Fruit fly (Drosophila melanogaster) whole organism, embryonic: ENCODE measurements around the gene Nf-YA.

Experiments
- Ada2b ChIP-seq: fragments of 200-800 bp; sonication (Bioruptor generic); IDR thresholded peaks from 2 replicates; pipeline ENCODE4 v1.3.6; 2022; ENCODE audit warnings: missing biosample characterization, missing genetic modification characterization
- CG11560 ChIP-seq: fragments of 200-800 bp; sonication (Bioruptor generic); IDR thresholded peaks from 3 replicates; pipeline ENCODE4 v1.3.6; 2022; ENCODE audit warnings: missing biosample characterization, missing genetic modification characterization
- CG14710 ChIP-seq: fragments of 200-800 bp; sonication (Bioruptor generic); optimal IDR thresholded peaks from 3 replicates; lab custom pipeline; 2019; ENCODE audit warnings: missing biosample characterization, mild to moderate bottlenecking, missing genetic modification characterization, moderate library complexity
- CG16779 ChIP-seq: fragments of 200-800 bp; sonication (Bioruptor generic); IDR thresholded peaks from 2 replicates; pipeline ENCODE4 v1.3.6; 2022; ENCODE audit warnings: missing biosample characterization, missing genetic modification characterization
- CG16863 ChIP-seq: fragments of 200-800 bp; sonication (Bioruptor generic); optimal IDR thresholded peaks from 3 replicates; lab custom pipeline; 2016; ENCODE audit warnings: missing biosample characterization, missing genetic modification characterization
- CG17328 ChIP-seq: fragments of 200-800 bp; sonication (Bioruptor generic); IDR thresholded peaks from 2 replicates; pipeline ENCODE4 v1.3.6; 2022; ENCODE audit warnings: missing biosample characterization, missing genetic modification characterization
- CG1792 ChIP-seq: fragments of 200-800 bp; sonication (Bioruptor generic); optimal IDR thresholded peaks from 2 replicates; lab custom pipeline; 2016; ENCODE audit warnings: missing biosample characterization, missing genetic modification characterization
- CG18599 ChIP-seq: fragments of 200-800 bp; sonication (Bioruptor generic); optimal IDR thresholded peaks from 3 replicates; lab custom pipeline; 2017; ENCODE audit warnings: missing biosample characterization, missing genetic modification characterization, mild to moderate bottlenecking, moderate library complexity, missing genetic modification reagents
- CG2116 ChIP-seq: fragments of 200-800 bp; sonication (Bioruptor generic); optimal IDR thresholded peaks from 3 replicates; lab custom pipeline; 2018; ENCODE audit warnings: missing biosample characterization, mild to moderate bottlenecking, missing genetic modification characterization
- CG2889 ChIP-seq: fragments of 200-800 bp; sonication (Bioruptor generic); IDR thresholded peaks from 3 replicates; pipeline ENCODE4 v1.3.6; 2022; ENCODE audit warnings: missing biosample characterization, missing genetic modification characterization
- CG31365 ChIP-seq: fragments of 200-800 bp; sonication (Bioruptor generic); optimal IDR thresholded peaks from 2 replicates; lab custom pipeline; 2018; ENCODE audit warnings: missing biosample characterization, mild to moderate bottlenecking, missing genetic modification characterization
- CG3281 ChIP-seq: fragments of 200-800 bp; sonication (Bioruptor generic); optimal IDR thresholded peaks from 3 replicates; lab custom pipeline; 2017; ENCODE audit warnings: missing biosample characterization, mild to moderate bottlenecking, missing genetic modification characterization
- CG3726 ChIP-seq: fragments of 200-800 bp; sonication (Bioruptor generic); IDR thresholded peaks from 3 replicates; pipeline ENCODE4, ENCODE4 v1.3.6; 2022; ENCODE audit warnings: missing biosample characterization, missing genetic modification characterization
- CG42726 ChIP-seq: fragments of 200-800 bp; sonication (Bioruptor generic); IDR thresholded peaks from 2 replicates; pipeline ENCODE4 v1.3.6; 2022; ENCODE audit warnings: missing biosample characterization, missing genetic modification characterization; ENCODE audit not compliant: partially characterized antibody
- CG4360 ChIP-seq: fragments of 200-800 bp; sonication (Bioruptor generic); IDR thresholded peaks from 2 replicates; pipeline ENCODE4 v1.3.6; 2022; ENCODE audit warnings: missing biosample characterization, missing genetic modification characterization
- CG4730 ChIP-seq: fragments of 200-800 bp; sonication (Bioruptor generic); IDR thresholded peaks from 2 replicates; pipeline ENCODE4 v1.3.6; 2022; ENCODE audit warnings: missing biosample characterization, missing genetic modification characterization
- CG7357 ChIP-seq: fragments of 200-800 bp; sonication (Bioruptor generic); IDR thresholded peaks from 3 replicates; pipeline ENCODE4 v1.3.6; 2022; ENCODE audit warnings: missing biosample characterization, missing genetic modification characterization
- CG7839 ChIP-seq: fragments of 200-800 bp; sonication (Bioruptor generic); optimal IDR thresholded peaks from 3 replicates; lab custom pipeline; 2018; ENCODE audit warnings: missing biosample characterization, mild to moderate bottlenecking, missing genetic modification characterization, moderate library complexity
- CG7928 ChIP-seq: fragments of 200-800 bp; sonication (Bioruptor generic); optimal IDR thresholded peaks from 2 replicates; lab custom pipeline; 2017; ENCODE audit warnings: missing biosample characterization, mild to moderate bottlenecking, missing genetic modification characterization
- CG8478 ChIP-seq: fragments of >200 bp; optimal IDR thresholded peaks from 2 replicates; lab custom pipeline; 2018
- CG9932 ChIP-seq: fragments of 200-800 bp; sonication (Bioruptor generic); IDR thresholded peaks from 2 replicates; pipeline ENCODE4 v1.3.6; 2022; ENCODE audit warnings: missing biosample characterization, missing genetic modification characterization
- Dbx ChIP-seq: fragments of 200-800 bp; sonication (Bioruptor generic); IDR thresholded peaks from 3 replicates; pipeline ENCODE4 v1.3.6; 2022; ENCODE audit warnings: missing biosample characterization, missing genetic modification characterization
- Doc3 ChIP-seq: fragments of 200-800 bp; sonication (Bioruptor generic); IDR thresholded peaks from 3 replicates; pipeline ENCODE4 v1.3.6; 2022; ENCODE audit warnings: missing biosample characterization, missing genetic modification characterization; ENCODE audit not compliant: partially characterized antibody
- Fer1 ChIP-seq: fragments of 200-800 bp; sonication (Bioruptor generic); optimal IDR thresholded peaks from 2 replicates; lab custom pipeline; 2017; ENCODE audit warnings: missing biosample characterization, mild to moderate bottlenecking, missing genetic modification characterization
- Fer2 ChIP-seq: fragments of 200-800 bp; sonication (Bioruptor generic); optimal IDR thresholded peaks from 2 replicates; lab custom pipeline; 2018; ENCODE audit warnings: missing biosample characterization, mild to moderate bottlenecking, missing genetic modification characterization, moderate library complexity
- Hr78 ChIP-seq, 2 experiments: fragments of 200-800 bp in 1 of 2; fragments of >200 bp in 1 of 2; sonication (Bioruptor generic) in 1 of 2; optimal IDR thresholded peaks; 2 replicates each; lab custom pipeline; 2017 to 2019; ENCODE audit warnings: missing biosample characterization in 2 of 2, missing genetic modification characterization in 2 of 2, mild to moderate bottlenecking in 1 of 2, moderate library complexity in 1 of 2
- Kr ChIP-seq: fragments of 200-800 bp; sonication (Bioruptor generic); optimal IDR thresholded peaks from 2 replicates; lab custom pipeline; 2017; ENCODE audit warnings: missing biosample characterization, mild to moderate bottlenecking, missing genetic modification characterization
- Lpt ChIP-seq: fragments of >200 bp; optimal IDR thresholded peaks from 2 replicates; lab custom pipeline; 2018; ENCODE audit warnings: missing biosample characterization, missing genetic modification characterization
- MBD-R2 ChIP-seq: fragments of 200-800 bp; sonication (Bioruptor generic); IDR thresholded peaks from 2 replicates; pipeline ENCODE4 v1.3.6; 2022; ENCODE audit warnings: missing biosample characterization, missing genetic modification characterization
- NFAT ChIP-seq: fragments of 200-800 bp; sonication (Bioruptor generic); IDR thresholded peaks from 2 replicates; pipeline ENCODE4 v1.3.6; 2022; ENCODE audit warnings: missing biosample characterization, missing genetic modification characterization
- NK7.1 ChIP-seq: fragments of 200-800 bp; sonication (Bioruptor generic); optimal IDR thresholded peaks from 3 replicates; lab custom pipeline; 2016; ENCODE audit warnings: missing biosample characterization, missing genetic modification characterization
- Neu2 ChIP-seq: fragments of 200-800 bp; sonication (Bioruptor generic); optimal IDR thresholded peaks from 3 replicates; lab custom pipeline; 2016; ENCODE audit warnings: missing biosample characterization, missing genetic modification characterization, borderline replicate concordance
- Side ChIP-seq: fragments of 200-800 bp; sonication (Bioruptor generic); optimal IDR thresholded peaks from 2 replicates; lab custom pipeline; 2016; ENCODE audit warnings: missing biosample characterization, missing genetic modification characterization
- Sin3A ChIP-seq: fragments of >200 bp; optimal IDR thresholded peaks from 2 replicates; lab custom pipeline; 2018
- ac ChIP-seq: fragments of 200-800 bp; sonication (Bioruptor generic); optimal IDR thresholded peaks from 3 replicates; lab custom pipeline; 2017; ENCODE audit warnings: missing biosample characterization, mild to moderate bottlenecking, missing genetic modification characterization
- bsh ChIP-seq, 2 experiments: fragments of 200-800 bp; sonication (Bioruptor generic); optimal IDR thresholded peaks; 2 replicates each; lab custom pipeline; 2017 to 2018; ENCODE audit warnings: mild to moderate bottlenecking in 2 of 2, missing biosample characterization in 2 of 2, missing genetic modification characterization in 2 of 2, moderate library complexity in 1 of 2
- croc ChIP-seq: fragments of 200-800 bp; sonication (Bioruptor generic); conservative IDR thresholded peaks from 3 replicates; pipeline ENCODE4 v1.3.6; 2022; ENCODE audit warnings: missing biosample characterization, missing genetic modification characterization
- dan ChIP-seq: fragments of 200-800 bp; sonication (Bioruptor generic); IDR thresholded peaks from 2 replicates; pipeline ENCODE4 v1.3.6; 2022; ENCODE audit warnings: missing biosample characterization, missing genetic modification characterization
- dm ChIP-seq: fragments of 200-800 bp; sonication (Bioruptor generic); optimal IDR thresholded peaks from 3 replicates; lab custom pipeline; 2016; ENCODE audit warnings: missing biosample characterization, missing genetic modification characterization
- esg ChIP-seq: fragments of 200-800 bp; sonication (Bioruptor generic); conservative IDR thresholded peaks from 2 replicates; pipeline ENCODE4 v1.3.6; 2022; ENCODE audit warnings: missing biosample characterization, missing genetic modification characterization
- eyg ChIP-seq: fragments of 200-800 bp; sonication (Bioruptor generic); optimal IDR thresholded peaks from 3 replicates; lab custom pipeline; 2016; ENCODE audit warnings: missing biosample characterization, missing genetic modification characterization
- gro ChIP-seq: fragments of 200-800 bp; sonication (Bioruptor generic); optimal IDR thresholded peaks from 2 replicates; lab custom pipeline; 2016; ENCODE audit warnings: missing biosample characterization, missing genetic modification characterization
- her ChIP-seq: fragments of 200-800 bp; sonication (Bioruptor generic); optimal IDR thresholded peaks from 2 replicates; lab custom pipeline; 2016; ENCODE audit warnings: missing biosample characterization, missing genetic modification characterization
- hth ChIP-seq: fragments of >200 bp; optimal IDR thresholded peaks from 2 replicates; lab custom pipeline; 2017; ENCODE audit warnings: inconsistent platforms
- knrl ChIP-seq: fragments of 200-800 bp; sonication (Bioruptor generic); IDR thresholded peaks from 3 replicates; pipeline ENCODE4 v1.3.6; 2022; ENCODE audit warnings: missing biosample characterization, missing genetic modification characterization; ENCODE audit not compliant: partially characterized antibody
- luna ChIP-seq: fragments of 200-800 bp; sonication (Bioruptor generic); optimal IDR thresholded peaks from 2 replicates; lab custom pipeline; 2016; ENCODE audit warnings: missing biosample characterization, missing genetic modification characterization
- nau ChIP-seq: fragments of 200-800 bp; sonication (Bioruptor generic); optimal IDR thresholded peaks from 3 replicates; lab custom pipeline; 2017; ENCODE audit warnings: missing biosample characterization, mild to moderate bottlenecking, missing genetic modification characterization, missing genetic modification reagents
- sqz ChIP-seq: fragments of 200-800 bp; sonication (Bioruptor generic); optimal IDR thresholded peaks from 3 replicates; lab custom pipeline; 2018; ENCODE audit warnings: missing biosample characterization, mild to moderate bottlenecking, missing genetic modification characterization
- tx ChIP-seq: fragments of 200-800 bp; sonication (Bioruptor generic); optimal IDR thresholded peaks from 2 replicates; lab custom pipeline; 2016; ENCODE audit warnings: missing biosample characterization, missing genetic modification characterization
- zfh2 ChIP-seq: fragments of 200-800 bp; sonication (Bioruptor generic); optimal IDR thresholded peaks from 2 replicates; lab custom pipeline; 2016; ENCODE audit warnings: missing biosample characterization, missing genetic modification characterization

Gene Nf-YA

dm6 chr3L:9422636-9423419 lies 19.2 kb downstream of the Nf-YA start, which contains the start of gene aay (continued):
- TF ChIP-seq CG7357 (GFP tag; lab: Robert Waterston, UW), result peak; percentile 91
- TF ChIP-seq CG2116, result peak; percentile 91
- TF ChIP-seq CG7839 (tag; lab: Kevin White, UChicago), result peak; percentile 99
- peak in 1 of 2 experiments; percentile 96 for TF ChIP-seq Hr78 (GFP tag; optimal IDR thresholded peaks at IDR 0.05; lab: Kevin White, UChicago)
- TF ChIP-seq Dbx (GFP tag; lab: Robert Waterston, UW), result peak; percentile 97
- TF ChIP-seq Fer1 (GFP tag; lab: Kevin White, UChicago), result peak; percentile 99
- TF ChIP-seq CG11560 (tag; lab: Robert Waterston, UW), result peak; percentile 91
- TF ChIP-seq CG42726 (GFP tag; lab: Robert Waterston, UW), result no peak; the same call in 1 of the 2 replicates
- TF ChIP-seq Doc3 (GFP tag; lab: Robert Waterston, UW), result no peak
- peak; percentile 95 for TF ChIP-seq Side (GFP tag; lab: Kevin White, UChicago)
- TF ChIP-seq CG9932 (GFP tag; lab: Robert Waterston, UW), result peak; percentile 97
- TF ChIP-seq esg (GFP tag; lab: Robert Waterston, UW), result peak; percentile 98
- TF ChIP-seq CG4360 (GFP tag; lab: Robert Waterston, UW), result peak; percentile 84
- peak; percentile 98 for TF ChIP-seq nau
- no peak for TF ChIP-seq hth
- peak; percentile 98 for TF ChIP-seq croc (GFP tag; lab: Robert Waterston, UW)
- peak; percentile 97 for TF ChIP-seq CG16863
- peak; percentile 97 for TF ChIP-seq CG2889 (GFP tag; lab: Robert Waterston, UW)
- peak; percentile 98 for TF ChIP-seq CG3281 (GFP tag; lab: Kevin White, UChicago)
- TF ChIP-seq luna, result peak; percentile 85
- TF ChIP-seq Neu2 (GFP tag; lab: Kevin White, UChicago), result peak; percentile 93
- TF ChIP-seq NFAT (GFP tag; lab: Robert Waterston, UW), result peak; percentile 92
- TF ChIP-seq gro (GFP tag; lab: Kevin White, UChicago), result peak; percentile 98
- no peak; the same call in 2 of the 3 replicates for TF ChIP-seq knrl (GFP tag; lab: Robert Waterston, UW)
- peak; percentile 98 for TF ChIP-seq sqz
- peak; percentile 82 for TF ChIP-seq CG7928
- TF ChIP-seq CG16779 (GFP tag; lab: Robert Waterston, UW), result peak; percentile 97
- TF ChIP-seq CG18599 (GFP tag; lab: Kevin White, UChicago), result peak; percentile 99
- TF ChIP-seq CG4730 (GFP tag; lab: Robert Waterston, UW), result peak; percentile 97
- TF ChIP-seq zfh2 (GFP tag; lab: Kevin White, UChicago), result peak; percentile 96
- peak; percentile 75 for TF ChIP-seq Kr
- TF ChIP-seq NK7.1 (GFP tag; lab: Kevin White, UChicago), result peak; percentile 97
- peak; percentile 97 for TF ChIP-seq CG1792 (GFP tag; lab: Kevin White, UChicago)
- TF ChIP-seq CG3726 (GFP tag; lab: Robert Waterston, UW), result peak; percentile 98
- peak; percentile 96 for TF ChIP-seq Fer2 (tag; lab: Kevin White, UChicago)
- peak; percentile 98 for TF ChIP-seq ac (GFP tag; lab: Kevin White, UChicago)
- TF ChIP-seq CG31365, result peak; percentile 90
- TF ChIP-seq eyg (GFP tag; lab: Kevin White, UChicago), result peak; percentile 98
- TF ChIP-seq her (GFP tag; lab: Kevin White, UChicago), result peak; percentile 88
- peak; percentile 93 to 99 for TF ChIP-seq bsh (GFP tag; optimal IDR thresholded peaks at IDR 0.05; lab: Kevin White, UChicago)
- TF ChIP-seq dan (GFP tag; lab: Robert Waterston, UW), result peak; percentile 96
- TF ChIP-seq MBD-R2 (GFP tag; lab: Robert Waterston, UW), result peak; percentile 94
- no peak for TF ChIP-seq Lpt
- no peak for TF ChIP-seq Sin3A (lab: Kevin White, UChicago)
- no peak for TF ChIP-seq CG8478 (lab: Kevin White, UChicago)
- peak; percentile 99 for TF ChIP-seq CG17328
- TF ChIP-seq CG14710 (tag; lab: Kevin White, UChicago), result peak; percentile 98
- peak; percentile 96 for TF ChIP-seq dm (GFP tag; lab: Kevin White, UChicago)
- TF ChIP-seq Ada2b, result peak; percentile 98
- peak; percentile 97 for TF ChIP-seq tx (GFP tag; lab: Kevin White, UChicago)
